Fruit fly (Drosophila melanogaster) whole organism, embryonic: ENCODE results near the gene CG8892.

Experiments used
- B-H1 ChIP-seq: fragments of 200-800 bp; sonication (Bioruptor generic); IDR thresholded peaks from 3 replicates; pipeline ENCODE4 v1.3.6; 2022; ENCODE audit warnings: missing biosample characterization, missing genetic modification characterization
- CG11456 ChIP-seq: fragments of 200-800 bp; sonication (Bioruptor generic); IDR thresholded peaks from 3 replicates; pipeline ENCODE4 v1.3.6; 2022; ENCODE audit warnings: missing biosample characterization, missing genetic modification characterization
- CG11696 ChIP-seq: fragments of 200-800 bp; sonication (Bioruptor generic); IDR thresholded peaks from 2 replicates; pipeline ENCODE4 v1.3.6; 2022; ENCODE audit warnings: missing biosample characterization, missing genetic modification characterization
- CG13894 ChIP-seq: fragments of 200-800 bp; sonication (Bioruptor generic); optimal IDR thresholded peaks from 3 replicates; lab custom pipeline; 2018; ENCODE audit warnings: missing biosample characterization, mild to moderate bottlenecking, missing genetic modification characterization, moderate library complexity
- CG15601 ChIP-seq: fragments of 200-800 bp; sonication (Bioruptor generic); optimal IDR thresholded peaks from 3 replicates; lab custom pipeline; 2019; ENCODE audit warnings: missing biosample characterization, mild to moderate bottlenecking, missing genetic modification characterization, moderate library complexity
- CG1603 ChIP-seq: fragments of 200-800 bp; sonication (Bioruptor generic); optimal IDR thresholded peaks from 2 replicates; lab custom pipeline; 2019; ENCODE audit warnings: missing biosample characterization, mild to moderate bottlenecking, missing genetic modification characterization, moderate library complexity
- CG17186 ChIP-seq: fragments of 200-800 bp; sonication (Bioruptor generic); optimal IDR thresholded peaks from 3 replicates; lab custom pipeline; 2017; ENCODE audit warnings: missing biosample characterization, missing genetic modification reagents, missing genetic modification characterization
- CG17361 ChIP-seq: fragments of 200-800 bp; sonication (Bioruptor generic); IDR thresholded peaks from 3 replicates; pipeline ENCODE4 v1.3.6; 2022; ENCODE audit warnings: missing biosample characterization, missing genetic modification characterization
- CG1792 ChIP-seq: fragments of 200-800 bp; sonication (Bioruptor generic); optimal IDR thresholded peaks from 2 replicates; lab custom pipeline; 2016; ENCODE audit warnings: missing biosample characterization, missing genetic modification characterization
- CG30020 ChIP-seq: fragments of 200-800 bp; optimal IDR thresholded peaks from 2 replicates; lab custom pipeline; 2019; ENCODE audit warnings: missing biosample characterization, mild to moderate bottlenecking, missing genetic modification characterization, moderate library complexity
- CG33213 ChIP-seq: fragments of 200-800 bp; sonication (Bioruptor generic); optimal IDR thresholded peaks from 3 replicates; lab custom pipeline; 2016; ENCODE audit warnings: missing biosample characterization, missing genetic modification characterization
- CG4424 ChIP-seq: fragments of 200-800 bp; sonication (Bioruptor generic); optimal IDR thresholded peaks from 3 replicates; lab custom pipeline; 2016; ENCODE audit warnings: missing biosample characterization, missing genetic modification characterization
- CG5245 ChIP-seq: fragments of 200-800 bp; sonication (Bioruptor generic); optimal IDR thresholded peaks from 3 replicates; lab custom pipeline; 2016; ENCODE audit warnings: missing biosample characterization, missing genetic modification characterization
- CG6791 ChIP-seq: fragments of 200-800 bp; sonication (Bioruptor generic); IDR thresholded peaks from 3 replicates; pipeline ENCODE4 v1.3.6; 2022; ENCODE audit warnings: missing biosample characterization, missing genetic modification characterization; ENCODE audit not compliant: partially characterized antibody
- CG6854 ChIP-seq: fragments of 200-800 bp; sonication (Bioruptor generic); optimal IDR thresholded peaks from 3 replicates; lab custom pipeline; 2017; ENCODE audit warnings: missing biosample characterization, mild to moderate bottlenecking, missing genetic modification characterization
- CG7372 ChIP-seq: fragments of 200-800 bp; sonication (Bioruptor generic); IDR thresholded peaks from 2 replicates; pipeline ENCODE4 v1.3.6; 2022; ENCODE audit warnings: missing biosample characterization, missing genetic modification characterization
- CG8924 ChIP-seq: fragments of 200-800 bp; optimal IDR thresholded peaks from 3 replicates; lab custom pipeline; 2019; ENCODE audit warnings: missing biosample characterization, mild to moderate bottlenecking, missing genetic modification characterization, moderate library complexity
- CG9215 ChIP-seq: fragments of 200-800 bp; sonication (Bioruptor generic); IDR thresholded peaks from 2 replicates; pipeline ENCODE4 v1.3.6; 2022; ENCODE audit warnings: missing biosample characterization, missing genetic modification characterization
- CG9727 ChIP-seq: fragments of 200-800 bp; sonication (Bioruptor generic); optimal IDR thresholded peaks from 3 replicates; lab custom pipeline; 2017; ENCODE audit warnings: missing biosample characterization, mild to moderate bottlenecking, missing genetic modification characterization
- CG9797 ChIP-seq: fragments of 200-800 bp; sonication (Bioruptor generic); optimal IDR thresholded peaks from 3 replicates; lab custom pipeline; 2018; ENCODE audit warnings: missing biosample characterization, mild to moderate bottlenecking, missing genetic modification characterization
- CG9932 ChIP-seq: fragments of 200-800 bp; sonication (Bioruptor generic); IDR thresholded peaks from 2 replicates; pipeline ENCODE4 v1.3.6; 2022; ENCODE audit warnings: missing biosample characterization, missing genetic modification characterization
- CTCF ChIP-seq: fragments of 200-800 bp; sonication (Bioruptor generic); optimal IDR thresholded peaks from 2 replicates; lab custom pipeline; 2017; ENCODE audit warnings: missing biosample characterization, mild to moderate bottlenecking, missing genetic modification characterization, moderate library complexity
- E2f2 ChIP-seq: fragments of 200-800 bp; sonication (Bioruptor generic); IDR thresholded peaks from 2 replicates; pipeline ENCODE4 v1.3.6; 2022; ENCODE audit warnings: missing biosample characterization, missing genetic modification characterization
- Eip74EF ChIP-seq, 2 experiments: fragments of 200-800 bp in 1 of 2; fragments of >200 bp in 1 of 2; sonication (Bioruptor generic) in 1 of 2; optimal IDR thresholded peaks; 2 replicates each; lab custom pipeline; 2017 to 2019; ENCODE audit warnings: missing biosample characterization in 2 of 2, missing genetic modification characterization in 2 of 2, mild to moderate bottlenecking in 1 of 2, moderate library complexity in 1 of 2
- Gsc ChIP-seq: fragments of 200-800 bp; sonication (Bioruptor generic); IDR thresholded peaks from 2 replicates; pipeline ENCODE4 v1.3.6; 2022; ENCODE audit warnings: missing biosample characterization, missing genetic modification characterization
- NK7.1 ChIP-seq: fragments of 200-800 bp; sonication (Bioruptor generic); optimal IDR thresholded peaks from 3 replicates; lab custom pipeline; 2016; ENCODE audit warnings: missing biosample characterization, missing genetic modification characterization
- Neu2 ChIP-seq: fragments of 200-800 bp; sonication (Bioruptor generic); optimal IDR thresholded peaks from 3 replicates; lab custom pipeline; 2016; ENCODE audit warnings: missing biosample characterization, missing genetic modification characterization, borderline replicate concordance
- Scr ChIP-seq: fragments of 200-800 bp; sonication (Bioruptor generic); IDR thresholded peaks from 2 replicates; pipeline ENCODE4 v1.3.6; 2022; ENCODE audit warnings: missing biosample characterization, missing genetic modification characterization; ENCODE audit not compliant: partially characterized antibody
- Sox100B ChIP-seq: fragments of 200-800 bp; sonication (Bioruptor generic); optimal IDR thresholded peaks from 3 replicates; lab custom pipeline; 2018; ENCODE audit warnings: missing biosample characterization, mild to moderate bottlenecking, missing genetic modification characterization
- Sry-β ChIP-seq: fragments of 200-800 bp; sonication (Bioruptor generic); optimal IDR thresholded peaks from 2 replicates; lab custom pipeline; 2018; ENCODE audit warnings: missing biosample characterization, mild to moderate bottlenecking, missing genetic modification characterization, moderate library complexity
- abd-A ChIP-seq: fragments of 200-800 bp; sonication (Bioruptor generic); optimal IDR thresholded peaks from 3 replicates; lab custom pipeline; 2019; ENCODE audit warnings: missing biosample characterization, mild to moderate bottlenecking, missing genetic modification characterization, moderate library complexity
- cad ChIP-seq: fragments of >200 bp; optimal IDR thresholded peaks from 2 replicates; lab custom pipeline; 2017; ENCODE audit warnings: missing biosample characterization, missing genetic modification characterization
- cato ChIP-seq: fragments of 200-800 bp; sonication (Bioruptor generic); optimal IDR thresholded peaks from 2 replicates; lab custom pipeline; 2016; ENCODE audit warnings: missing biosample characterization, missing genetic modification characterization, borderline replicate concordance
- caup ChIP-seq: fragments of 200-800 bp; sonication (Bioruptor generic); optimal IDR thresholded peaks from 3 replicates; lab custom pipeline; 2017; ENCODE audit warnings: missing biosample characterization, mild to moderate bottlenecking, missing genetic modification characterization, moderate library complexity; ENCODE audit not compliant: severe bottlenecking
- ci ChIP-seq: fragments of 200-800 bp; sonication (Bioruptor generic); IDR thresholded peaks from 3 replicates; pipeline ENCODE4 v1.3.6; 2022; ENCODE audit warnings: missing biosample characterization, missing genetic modification characterization
- croc ChIP-seq: fragments of 200-800 bp; sonication (Bioruptor generic); conservative IDR thresholded peaks from 3 replicates; pipeline ENCODE4 v1.3.6; 2022; ENCODE audit warnings: missing biosample characterization, missing genetic modification characterization
- dpn ChIP-seq, 2 experiments: fragments of 200-800 bp; sonication (Bioruptor generic); optimal IDR thresholded peaks; 3 replicates each; lab custom pipeline; 2016; ENCODE audit warnings: missing biosample characterization in 2 of 2, missing genetic modification characterization in 2 of 2
- gem ChIP-seq: fragments of 200-800 bp; sonication (Bioruptor generic); optimal IDR thresholded peaks from 2 replicates; lab custom pipeline; 2019; ENCODE audit warnings: missing biosample characterization, mild to moderate bottlenecking, missing genetic modification characterization, moderate library complexity
- hkb ChIP-seq, 2 experiments: fragments of 200-800 bp in 1 of 2; fragments of >200 bp in 1 of 2; sonication (Bioruptor generic) in 1 of 2; IDR thresholded peaks in 1 of 2; optimal IDR thresholded peaks in 1 of 2; 2 replicates each; pipeline versions ENCODE4 v1.3.6 to Lab custom; 2017 to 2022; ENCODE audit warnings: missing biosample characterization in 1 of 2, missing genetic modification characterization in 1 of 2
- nau ChIP-seq: fragments of 200-800 bp; sonication (Bioruptor generic); optimal IDR thresholded peaks from 3 replicates; lab custom pipeline; 2017; ENCODE audit warnings: missing biosample characterization, mild to moderate bottlenecking, missing genetic modification characterization, missing genetic modification reagents
- phol ChIP-seq: fragments of 200-800 bp; sonication (Bioruptor generic); optimal IDR thresholded peaks from 3 replicates; lab custom pipeline; 2018; ENCODE audit warnings: missing biosample characterization, mild to moderate bottlenecking, missing genetic modification characterization, moderate library complexity
- pita ChIP-seq: fragments of 200-800 bp; sonication (Bioruptor generic); optimal IDR thresholded peaks from 2 replicates; lab custom pipeline; 2017; ENCODE audit warnings: missing biosample characterization, mild to moderate bottlenecking, missing genetic modification characterization
- sd ChIP-seq: fragments of 200-800 bp; sonication (Bioruptor generic); optimal IDR thresholded peaks from 3 replicates; lab custom pipeline; 2018; ENCODE audit warnings: missing biosample characterization, mild to moderate bottlenecking, missing genetic modification characterization, moderate library complexity
- sim ChIP-seq: fragments of 200-800 bp; sonication (Bioruptor generic); IDR thresholded peaks from 2 replicates; pipeline ENCODE4 v1.3.6; 2022; ENCODE audit warnings: missing biosample characterization, missing genetic modification characterization
- sob ChIP-seq: fragments of 200-800 bp; sonication (Bioruptor generic); IDR thresholded peaks from 2 replicates; pipeline ENCODE4 v1.3.6; 2022; ENCODE audit warnings: missing biosample characterization, missing genetic modification characterization
- ssp ChIP-seq: fragments of 200-800 bp; sonication (Bioruptor generic); IDR thresholded peaks from 2 replicates; pipeline ENCODE4 v1.3.6; 2022; ENCODE audit warnings: missing biosample characterization, missing genetic modification characterization
- tgo ChIP-seq: fragments of 200-800 bp; sonication (Bioruptor generic); IDR thresholded peaks from 3 replicates; pipeline ENCODE4 v1.3.6; 2022; ENCODE audit warnings: missing biosample characterization, missing genetic modification characterization
- wek ChIP-seq: fragments of 200-800 bp; sonication (Bioruptor generic); optimal IDR thresholded peaks from 3 replicates; lab custom pipeline; 2018; ENCODE audit warnings: missing biosample characterization, mild to moderate bottlenecking, missing genetic modification characterization, moderate library complexity
- wor ChIP-seq: fragments of 200-800 bp; sonication (Bioruptor generic); IDR thresholded peaks from 2 replicates; pipeline ENCODE4 v1.3.6; 2022; ENCODE audit warnings: missing biosample characterization, missing genetic modification characterization
- zen2 ChIP-seq: fragments of 200-800 bp; sonication (Bioruptor generic); IDR thresholded peaks from 3 replicates; pipeline ENCODE4 v1.3.6; 2022; ENCODE audit warnings: missing biosample characterization, missing genetic modification characterization; ENCODE audit not compliant: partially characterized antibody

The CG8892 gene

DNA sequence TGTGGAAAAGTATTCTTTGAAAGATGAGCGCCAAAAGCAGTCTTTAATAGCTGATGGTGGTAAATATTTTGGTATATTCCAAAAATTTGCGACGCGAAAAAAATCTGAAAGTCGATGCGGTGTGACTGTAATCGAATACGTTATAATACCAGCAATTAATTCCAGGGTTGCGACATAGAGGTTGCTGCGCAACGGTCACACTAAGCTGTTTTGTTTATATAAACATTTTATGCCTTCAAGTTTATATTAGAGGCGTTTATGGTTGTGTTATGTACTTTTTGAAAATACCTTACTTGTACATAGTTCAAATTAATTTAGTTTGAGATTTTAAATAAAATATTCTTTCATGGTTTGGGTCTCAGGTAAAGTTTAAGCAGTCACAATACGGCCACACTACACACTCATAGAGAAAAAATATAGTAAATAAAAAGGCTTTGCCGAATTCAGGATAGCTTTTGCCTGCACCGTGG lies 10.0 kb downstream of the CG8892 start, which contains the start of gene CG14043 (continued):
- peak; percentile 99 for TF ChIP-seq CG9797
- TF ChIP-seq Neu2 (GFP tag; lab: Kevin White, UChicago), result peak; percentile 4
- peak; percentile 61 for TF ChIP-seq CG33213 (GFP tag; lab: Kevin White, UChicago)
- no peak for TF ChIP-seq NK7.1 (GFP tag; lab: Kevin White, UChicago)
- TF ChIP-seq sim (GFP tag; lab: Robert Waterston, UW), result no peak
- no peak for TF ChIP-seq B-H1
- TF ChIP-seq nau, result no peak
- TF ChIP-seq CTCF (GFP tag; lab: Kevin White, UChicago), result peak; percentile 17
- TF ChIP-seq CG8924 (tag; lab: Kevin White, UChicago), result peak; percentile 66
- TF ChIP-seq croc (GFP tag; lab: Robert Waterston, UW), result no peak; the same call in 2 of the 3 replicates
- TF ChIP-seq CG1603 (tag; lab: Kevin White, UChicago), result peak; percentile 45
- peak; percentile 62 for TF ChIP-seq pita (GFP tag; lab: Kevin White, UChicago)
- no peak for TF ChIP-seq CG6854 (GFP tag; lab: Kevin White, UChicago)
- TF ChIP-seq sd (tag; lab: Kevin White, UChicago), result peak; percentile 71
- no peak for TF ChIP-seq CG6791 (GFP tag; lab: Robert Waterston, UW)
- no peak for TF ChIP-seq wek (GFP tag; lab: Kevin White, UChicago)
- no peak for TF ChIP-seq Eip74EF (GFP tag; optimal IDR thresholded peaks at IDR 0.05; lab: Kevin White, UChicago)
- no peak for TF ChIP-seq cad (GFP tag; lab: Kevin White, UChicago)
- TF ChIP-seq E2f2, result peak; percentile 83
- TF ChIP-seq CG1792 (GFP tag; lab: Kevin White, UChicago), result no peak
- no peak for TF ChIP-seq abd-A (tag; lab: Kevin White, UChicago)
- peak; percentile 40 for TF ChIP-seq CG4424 (GFP tag; lab: Kevin White, UChicago)
- peak; percentile 64 for TF ChIP-seq hkb (optimal IDR thresholded peaks at IDR 0.05; lab: Kevin White, UChicago)
- no peak for TF ChIP-seq hkb (GFP tag; IDR thresholded peaks at IDR 0.05; lab: Robert Waterston, UW)
- TF ChIP-seq CG7372, result no peak
- no peak for TF ChIP-seq zen2
- peak; percentile 37; the same call in 1 of the 2 replicates for TF ChIP-seq CG9932 (GFP tag; lab: Robert Waterston, UW)
- TF ChIP-seq tgo (GFP tag; lab: Robert Waterston, UW), result no peak
- TF ChIP-seq CG17361 (GFP tag; lab: Robert Waterston, UW), result peak; percentile 8; the same call in 1 of the 3 replicates
- peak; percentile 44 for TF ChIP-seq CG30020 (tag; lab: Kevin White, UChicago)
- TF ChIP-seq Sry-β, result no peak
- peak; percentile 72 for TF ChIP-seq phol (tag; lab: Kevin White, UChicago)
- TF ChIP-seq CG17186 (GFP tag; lab: Kevin White, UChicago), result peak; percentile 62
- TF ChIP-seq CG15601 (tag; lab: Kevin White, UChicago), result peak; percentile 51
- no peak for TF ChIP-seq CG11456 (GFP tag; lab: Robert Waterston, UW)
- no peak for TF ChIP-seq CG13894 (tag; lab: Kevin White, UChicago)
- no peak for TF ChIP-seq gem (tag; lab: Kevin White, UChicago)
- TF ChIP-seq dpn (GFP tag; optimal IDR thresholded peaks at IDR 0.05; lab: Kevin White, UChicago), result peak in 1 of 2 experiments; percentile 38
- no peak for TF ChIP-seq Sox100B (GFP tag; lab: Kevin White, UChicago)
- TF ChIP-seq CG5245 (GFP tag; lab: Kevin White, UChicago), result no peak
- TF ChIP-seq sob (GFP tag; lab: Robert Waterston, UW), result 0 out of 2 replicates have a peak, but pooled peaks have one; percentile 9
- TF ChIP-seq ssp (GFP tag; lab: Robert Waterston, UW), result no peak
- 0 out of 2 replicates have a peak, but pooled peaks have one; percentile 28 for TF ChIP-seq Scr (GFP tag; lab: Robert Waterston, UW)
- TF ChIP-seq CG11696 (GFP tag; lab: Robert Waterston, UW), result no peak
- TF ChIP-seq cato (GFP tag; lab: Kevin White, UChicago), result no peak
- TF ChIP-seq caup, result no peak
- peak; percentile 14 for TF ChIP-seq CG9727 (GFP tag; lab: Kevin White, UChicago)
- no peak for TF ChIP-seq wor (GFP tag; lab: Robert Waterston, UW)
- no peak for TF ChIP-seq ci
- no peak for TF ChIP-seq Gsc (GFP tag; lab: Robert Waterston, UW)
- no peak for TF ChIP-seq CG9215 (GFP tag; lab: Robert Waterston, UW)
